Fruit fly (Drosophila melanogaster): ENCODE measurements around the gene CG10183.

CG10183 gene

dm6 chr3R:23601346-23601817 lies 2.5 kb upstream of the CG10183 start (continued):
- peak; percentile 31; the same call in 1 of the 2 replicates for TF ChIP-seq Rfx (GFP tag; IDR thresholded peaks at IDR 0.05)
- TF ChIP-seq croc (GFP tag; conservative IDR thresholded peaks at IDR 0.05), result no peak
- TF ChIP-seq kah (GFP tag; optimal IDR thresholded peaks at IDR 0.05), result no peak
- TF ChIP-seq Med (GFP tag), result peak; percentile 72
- no peak for TF ChIP-seq disco-r (GFP tag; optimal IDR thresholded peaks at IDR 0.05)
- no peak for TF ChIP-seq Atf-2 (GFP tag; optimal IDR thresholded peaks at IDR 0.05)
- no peak for TF ChIP-seq sqz (GFP tag; optimal IDR thresholded peaks at IDR 0.05)
- TF ChIP-seq Dll (GFP tag; IDR thresholded peaks at IDR 0.05; ENCODE audit: partially characterized antibody), result peak; percentile 54; the same call in 2 of the 4 replicates
- no peak for TF ChIP-seq CG8089 (GFP tag; optimal IDR thresholded peaks at IDR 0.05)
- TF ChIP-seq Sry-δ (GFP tag; optimal IDR thresholded peaks at IDR 0.05), result no peak
- TF ChIP-seq Drgx (GFP tag; IDR thresholded peaks at IDR 0.05), result no peak
- TF ChIP-seq Mrtf (GFP tag; IDR thresholded peaks at IDR 0.05), result no peak
- no peak for TF ChIP-seq CG4730 (GFP tag; IDR thresholded peaks at IDR 0.05)
- no peak for TF ChIP-seq trem (tag; optimal IDR thresholded peaks at IDR 0.05)
- TF ChIP-seq CG7963 (GFP tag; IDR thresholded peaks at IDR 0.05; ENCODE audit: partially characterized antibody), result peak; percentile 48; the same call in 1 of the 3 replicates
- TF ChIP-seq org-1 (GFP tag; optimal IDR thresholded peaks at IDR 0.05), result no peak
- TF ChIP-seq CG8944 (GFP tag; optimal IDR thresholded peaks at IDR 0.05), result no peak
- TF ChIP-seq hkb (optimal IDR thresholded peaks at IDR 0.05), result no peak
- peak; percentile 34; the same call in 1 of the 2 replicates for TF ChIP-seq hkb (GFP tag; IDR thresholded peaks at IDR 0.05)
- no peak for TF ChIP-seq onecut (GFP tag; IDR thresholded peaks at IDR 0.05)
- no peak for TF ChIP-seq CG9797 (GFP tag; optimal IDR thresholded peaks at IDR 0.05)
- peak; percentile 17; the same call in 1 of the 3 replicates for TF ChIP-seq Aef1 (GFP tag; IDR thresholded peaks at IDR 0.05)
- no peak for TF ChIP-seq CG11504 (tag; optimal IDR thresholded peaks at IDR 0.05)
- peak; percentile 71 for TF ChIP-seq crol (GFP tag; IDR thresholded peaks at IDR 0.05)
- no peak for TF ChIP-seq Awh (GFP tag; IDR thresholded peaks at IDR 0.05)
- no peak for TF ChIP-seq CG13624 (GFP tag; optimal IDR thresholded peaks at IDR 0.05)
- TF ChIP-seq Ravus (GFP tag; IDR thresholded peaks at IDR 0.05), result no peak
- TF ChIP-seq CHES-1-like (GFP tag; optimal IDR thresholded peaks at IDR 0.05), result no peak
- TF ChIP-seq zfh1 (GFP tag; IDR thresholded peaks at IDR 0.05), result no peak
- TF ChIP-seq CG12769 (tag; optimal IDR thresholded peaks at IDR 0.05), result peak; percentile 59
- TF ChIP-seq Optix (GFP tag; IDR thresholded peaks at IDR 0.05), result no peak
- TF ChIP-seq tna (GFP tag; IDR thresholded peaks at IDR 0.05; ENCODE audit: partially characterized antibody), result peak; percentile 60
- no peak for TF ChIP-seq sd (tag; optimal IDR thresholded peaks at IDR 0.05)
- TF ChIP-seq CTCF (GFP tag; optimal IDR thresholded peaks at IDR 0.05), result no peak
- peak; percentile 55 for TF ChIP-seq abd-A (tag; optimal IDR thresholded peaks at IDR 0.05)
- 0 out of 2 replicates have a peak, but pooled peaks have one; percentile 7 for TF ChIP-seq MBD-R2 (GFP tag; IDR thresholded peaks at IDR 0.05)
- TF ChIP-seq HLHmδ (GFP tag; optimal IDR thresholded peaks at IDR 0.05), result no peak
- TF ChIP-seq CG31441 (GFP tag; IDR thresholded peaks at IDR 0.05), result no peak
- TF ChIP-seq Taf1 (GFP tag; IDR thresholded peaks at IDR 0.05), result no peak
- no peak for TF ChIP-seq Neu2 (GFP tag; optimal IDR thresholded peaks at IDR 0.05; ENCODE audit: borderline replicate concordance)
- TF ChIP-seq caup (GFP tag; optimal IDR thresholded peaks at IDR 0.05; ENCODE audit: severe bottlenecking), result no peak
- no peak for TF ChIP-seq toy (GFP tag; IDR thresholded peaks at IDR 0.05)
- no peak for TF ChIP-seq CG15479 (GFP tag; optimal IDR thresholded peaks at IDR 0.05)
- no peak for TF ChIP-seq CG13424 (tag; optimal IDR thresholded peaks at IDR 0.05)
- no peak for TF ChIP-seq CG1603 (tag; optimal IDR thresholded peaks at IDR 0.05)
- TF ChIP-seq Gug (GFP tag; IDR thresholded peaks at IDR 0.05), result no peak; the same call in 3 of the 4 replicates
- no peak for TF ChIP-seq CG11085 (GFP tag; IDR thresholded peaks at IDR 0.05)
- no peak for TF ChIP-seq hth (optimal IDR thresholded peaks at IDR 0.05)
- TF ChIP-seq stc (GFP tag; IDR thresholded peaks at IDR 0.05), result no peak
- TF ChIP-seq sens-2 (GFP tag; IDR thresholded peaks at IDR 0.05), result no peak
- TF ChIP-seq CG14860 (GFP tag; IDR thresholded peaks at IDR 0.05; ENCODE audit: partially characterized antibody), result peak; percentile 69; the same call in 2 of the 3 replicates
- no peak for TF ChIP-seq CG12299 (tag; optimal IDR thresholded peaks at IDR 0.05)
- no peak for TF ChIP-seq CG4282 (GFP tag; optimal IDR thresholded peaks at IDR 0.05)

Data from whole organism, embryonic.